Fruit fly (Drosophila melanogaster) whole organism, embryonic: ENCODE results near the gene CG15145.

Source experiments
- Awh ChIP-seq: fragments of 200-800 bp; sonication (Bioruptor generic); IDR thresholded peaks from 2 replicates; pipeline ENCODE4, ENCODE4 v1.3.6; 2022; ENCODE audit warnings: missing biosample characterization, missing genetic modification characterization
- B-H1 ChIP-seq: fragments of 200-800 bp; sonication (Bioruptor generic); IDR thresholded peaks from 3 replicates; pipeline ENCODE4 v1.3.6; 2022; ENCODE audit warnings: missing biosample characterization, missing genetic modification characterization
- CG1024 ChIP-seq: fragments of 200-800 bp; sonication (Bioruptor generic); IDR thresholded peaks from 2 replicates; pipeline ENCODE4 v1.3.6; 2022; ENCODE audit warnings: missing biosample characterization, missing genetic modification characterization
- CG10366 ChIP-seq: fragments of 200-800 bp; sonication (Bioruptor generic); IDR thresholded peaks from 2 replicates; pipeline ENCODE4 v1.3.6; 2022; ENCODE audit warnings: missing biosample characterization, missing genetic modification characterization
- CG10565 ChIP-seq: fragments of 200-800 bp; sonication (Bioruptor generic); optimal IDR thresholded peaks from 3 replicates; lab custom pipeline; 2016; ENCODE audit warnings: missing biosample characterization, mild to moderate bottlenecking, missing genetic modification characterization
- CG10959 ChIP-seq: fragments of 200-800 bp; sonication (Bioruptor generic); IDR thresholded peaks from 2 replicates; pipeline ENCODE4 v1.3.6; 2022; ENCODE audit warnings: missing biosample characterization, missing genetic modification characterization
- CG11560 ChIP-seq: fragments of 200-800 bp; sonication (Bioruptor generic); IDR thresholded peaks from 3 replicates; pipeline ENCODE4 v1.3.6; 2022; ENCODE audit warnings: missing biosample characterization, missing genetic modification characterization
- CG1602 ChIP-seq: fragments of 200-800 bp; sonication (Bioruptor generic); optimal IDR thresholded peaks from 3 replicates; lab custom pipeline; 2016; ENCODE audit warnings: missing biosample characterization, missing genetic modification characterization
- CG17328 ChIP-seq: fragments of 200-800 bp; sonication (Bioruptor generic); IDR thresholded peaks from 2 replicates; pipeline ENCODE4 v1.3.6; 2022; ENCODE audit warnings: missing biosample characterization, missing genetic modification characterization
- CG3065 ChIP-seq: fragments of 200-800 bp; sonication (Bioruptor generic); optimal IDR thresholded peaks from 2 replicates; lab custom pipeline; 2016; ENCODE audit warnings: missing biosample characterization, missing genetic modification characterization
- CG3726 ChIP-seq: fragments of 200-800 bp; sonication (Bioruptor generic); IDR thresholded peaks from 3 replicates; pipeline ENCODE4, ENCODE4 v1.3.6; 2022; ENCODE audit warnings: missing biosample characterization, missing genetic modification characterization
- CG4707 ChIP-seq: fragments of 200-800 bp; sonication (Bioruptor generic); optimal IDR thresholded peaks from 2 replicates; lab custom pipeline; 2018; ENCODE audit warnings: missing biosample characterization, mild to moderate bottlenecking, missing genetic modification characterization, moderate library complexity
- CG6175 ChIP-seq: fragments of 200-800 bp; sonication (Bioruptor generic); IDR thresholded peaks from 3 replicates; pipeline ENCODE4 v1.3.6; 2022; ENCODE audit warnings: missing biosample characterization, missing genetic modification characterization
- CG6272 ChIP-seq: fragments of 200-800 bp; sonication (Bioruptor generic); IDR thresholded peaks from 2 replicates; pipeline ENCODE4 v1.3.6; 2022; ENCODE audit warnings: missing biosample characterization, missing genetic modification characterization
- CG6791 ChIP-seq: fragments of 200-800 bp; sonication (Bioruptor generic); IDR thresholded peaks from 3 replicates; pipeline ENCODE4 v1.3.6; 2022; ENCODE audit warnings: missing biosample characterization, missing genetic modification characterization; ENCODE audit not compliant: partially characterized antibody
- CG7556 ChIP-seq: fragments of 200-800 bp; sonication (Bioruptor generic); optimal IDR thresholded peaks from 2 replicates; lab custom pipeline; 2017; ENCODE audit warnings: missing biosample characterization, mild to moderate bottlenecking, missing genetic modification characterization
- CG9817 ChIP-seq: fragments of 200-800 bp; sonication (Bioruptor generic); optimal IDR thresholded peaks from 2 replicates; lab custom pipeline; 2018; ENCODE audit warnings: missing biosample characterization, mild to moderate bottlenecking, missing genetic modification characterization, moderate library complexity
- CHES-1-like ChIP-seq: fragments of 200-800 bp; sonication (Bioruptor generic); optimal IDR thresholded peaks from 2 replicates; lab custom pipeline; 2016; ENCODE audit warnings: missing biosample characterization, missing genetic modification characterization
- CoRest ChIP-seq: fragments of 200-800 bp; sonication (Bioruptor generic); optimal IDR thresholded peaks from 3 replicates; lab custom pipeline; 2018; ENCODE audit warnings: missing biosample characterization, mild to moderate bottlenecking, missing genetic modification characterization, moderate library complexity
- Dbx ChIP-seq: fragments of 200-800 bp; sonication (Bioruptor generic); IDR thresholded peaks from 3 replicates; pipeline ENCODE4 v1.3.6; 2022; ENCODE audit warnings: missing biosample characterization, missing genetic modification characterization
- Dll ChIP-seq: fragments of 200-800 bp; sonication (Bioruptor generic); IDR thresholded peaks from 4 replicates; pipeline ENCODE4 v1.3.6; 2022; ENCODE audit warnings: missing biosample characterization, missing genetic modification characterization; ENCODE audit not compliant: partially characterized antibody
- GATAe ChIP-seq: fragments of 200-800 bp; sonication (Bioruptor generic); conservative IDR thresholded peaks from 2 replicates; pipeline ENCODE4 v1.3.6; 2022; ENCODE audit warnings: missing biosample characterization, missing genetic modification characterization
- H2.0 ChIP-seq: fragments of 200-800 bp; sonication (Bioruptor generic); IDR thresholded peaks from 2 replicates; pipeline ENCODE4 v1.3.6; 2022; ENCODE audit warnings: missing biosample characterization, missing genetic modification characterization
- Hr39 ChIP-seq: fragments of >200 bp; optimal IDR thresholded peaks from 2 replicates; lab custom pipeline; 2017
- Mrtf ChIP-seq: fragments of 200-800 bp; sonication (Bioruptor generic); IDR thresholded peaks from 3 replicates; pipeline ENCODE4 v1.3.6; 2022; ENCODE audit warnings: missing biosample characterization, missing genetic modification characterization
- Oaz ChIP-seq: fragments of 200-800 bp; sonication (Bioruptor generic); IDR thresholded peaks from 2 replicates; pipeline ENCODE4 v1.3.6; 2022; ENCODE audit warnings: missing biosample characterization, missing genetic modification characterization
- Poxn ChIP-seq: fragments of 200-800 bp; sonication (Bioruptor generic); IDR thresholded peaks from 2 replicates; pipeline ENCODE4 v1.3.6; 2022; ENCODE audit warnings: missing biosample characterization, missing genetic modification characterization
- Ssrp ChIP-seq: fragments of 200-800 bp; sonication (Bioruptor generic); optimal IDR thresholded peaks from 2 replicates; lab custom pipeline; 2018; ENCODE audit warnings: missing biosample characterization, mild to moderate bottlenecking, missing genetic modification characterization, moderate library complexity
- TFAM ChIP-seq: fragments of 200-800 bp; sonication (Bioruptor generic); optimal IDR thresholded peaks from 2 replicates; lab custom pipeline; 2017; ENCODE audit warnings: missing biosample characterization, missing genetic modification characterization, inconsistent platforms
- al ChIP-seq: fragments of 200-800 bp; sonication (Bioruptor generic); IDR thresholded peaks from 2 replicates; pipeline ENCODE4 v1.3.6; 2022; ENCODE audit warnings: missing biosample characterization, missing genetic modification characterization
- ara ChIP-seq: fragments of 200-800 bp; sonication (Bioruptor generic); IDR thresholded peaks from 2 replicates; pipeline ENCODE4 v1.3.6; 2022; ENCODE audit warnings: missing biosample characterization, missing genetic modification characterization
- ato ChIP-seq: fragments of 200-800 bp; sonication (Bioruptor generic); IDR thresholded peaks from 2 replicates; pipeline ENCODE4 v1.3.6; 2022; ENCODE audit warnings: missing biosample characterization, missing genetic modification characterization; ENCODE audit not compliant: partially characterized antibody
- corto ChIP-seq: fragments of 200-800 bp; sonication (Bioruptor generic); optimal IDR thresholded peaks from 2 replicates; lab custom pipeline; 2016; ENCODE audit warnings: missing biosample characterization, mild to moderate bottlenecking, missing genetic modification characterization, moderate library complexity
- en ChIP-seq: fragments of 200-800 bp; sonication (Bioruptor generic); optimal IDR thresholded peaks from 2 replicates; lab custom pipeline; 2016; ENCODE audit warnings: missing biosample characterization, missing genetic modification characterization
- esg ChIP-seq: fragments of 200-800 bp; sonication (Bioruptor generic); conservative IDR thresholded peaks from 2 replicates; pipeline ENCODE4 v1.3.6; 2022; ENCODE audit warnings: missing biosample characterization, missing genetic modification characterization
- eve ChIP-seq, 2 experiments: fragments of >200 bp; optimal IDR thresholded peaks; 2 replicates each; lab custom pipeline; 2017; ENCODE audit warnings: missing biosample characterization in 2 of 2, missing genetic modification characterization in 2 of 2
- fd102C ChIP-seq: fragments of 200-800 bp; sonication (Bioruptor generic); optimal IDR thresholded peaks from 2 replicates; lab custom pipeline; 2018; ENCODE audit warnings: missing biosample characterization, mild to moderate bottlenecking, missing genetic modification characterization, moderate library complexity
- gce ChIP-seq: fragments of 200-800 bp; sonication (Bioruptor generic); IDR thresholded peaks from 3 replicates; pipeline ENCODE4 v1.3.6; 2022; ENCODE audit warnings: missing biosample characterization, missing genetic modification characterization
- gsb ChIP-seq: fragments of 200-800 bp; sonication (Bioruptor generic); IDR thresholded peaks from 2 replicates; pipeline ENCODE4 v1.3.6; 2022; ENCODE audit warnings: missing biosample characterization, missing genetic modification characterization
- gt ChIP-seq: fragments of 200-800 bp; sonication (Bioruptor generic); IDR thresholded peaks from 2 replicates; pipeline ENCODE4 v1.3.6; 2022; ENCODE audit warnings: missing biosample characterization, missing genetic modification characterization
- h ChIP-seq: fragments of >200 bp; optimal IDR thresholded peaks from 2 replicates; lab custom pipeline; 2017
- maf-S ChIP-seq: fragments of 200-800 bp; sonication (Bioruptor generic); optimal IDR thresholded peaks from 2 replicates; lab custom pipeline; 2016; ENCODE audit warnings: missing biosample characterization, missing genetic modification characterization
- nom ChIP-seq: fragments of 200-800 bp; sonication (Bioruptor generic); optimal IDR thresholded peaks from 2 replicates; lab custom pipeline; 2017; ENCODE audit warnings: missing biosample characterization, missing genetic modification characterization, mild to moderate bottlenecking, moderate library complexity, missing genetic modification reagents
- phol ChIP-seq: fragments of 200-800 bp; sonication (Bioruptor generic); optimal IDR thresholded peaks from 3 replicates; lab custom pipeline; 2018; ENCODE audit warnings: missing biosample characterization, mild to moderate bottlenecking, missing genetic modification characterization, moderate library complexity
- ro ChIP-seq: fragments of 200-800 bp; sonication (Bioruptor generic); IDR thresholded peaks from 2 replicates; pipeline ENCODE4 v1.3.6; 2022; ENCODE audit warnings: missing biosample characterization, missing genetic modification characterization
- shn ChIP-seq: fragments of 200-800 bp; sonication (Bioruptor generic); optimal IDR thresholded peaks from 3 replicates; lab custom pipeline; 2016; ENCODE audit warnings: missing biosample characterization, missing genetic modification characterization
- stwl ChIP-seq: fragments of 200-800 bp; sonication (Bioruptor generic); optimal IDR thresholded peaks from 3 replicates; lab custom pipeline; 2018; ENCODE audit warnings: missing biosample characterization, mild to moderate bottlenecking, missing genetic modification characterization, moderate library complexity
- tgo ChIP-seq: fragments of 200-800 bp; sonication (Bioruptor generic); IDR thresholded peaks from 3 replicates; pipeline ENCODE4 v1.3.6; 2022; ENCODE audit warnings: missing biosample characterization, missing genetic modification characterization
- vnd ChIP-seq: fragments of 200-800 bp; sonication (Bioruptor generic); IDR thresholded peaks from 3 replicates; pipeline ENCODE4 v1.3.6; 2022; ENCODE audit warnings: missing biosample characterization, missing genetic modification characterization; ENCODE audit not compliant: partially characterized antibody
- zf30C ChIP-seq: fragments of 200-800 bp; sonication (Bioruptor generic); optimal IDR thresholded peaks from 3 replicates; lab custom pipeline; 2018; ENCODE audit warnings: missing biosample characterization, mild to moderate bottlenecking, missing genetic modification characterization
- zfh2 ChIP-seq: fragments of 200-800 bp; sonication (Bioruptor generic); optimal IDR thresholded peaks from 2 replicates; lab custom pipeline; 2016; ENCODE audit warnings: missing biosample characterization, missing genetic modification characterization

Gene CG15145

DNA sequence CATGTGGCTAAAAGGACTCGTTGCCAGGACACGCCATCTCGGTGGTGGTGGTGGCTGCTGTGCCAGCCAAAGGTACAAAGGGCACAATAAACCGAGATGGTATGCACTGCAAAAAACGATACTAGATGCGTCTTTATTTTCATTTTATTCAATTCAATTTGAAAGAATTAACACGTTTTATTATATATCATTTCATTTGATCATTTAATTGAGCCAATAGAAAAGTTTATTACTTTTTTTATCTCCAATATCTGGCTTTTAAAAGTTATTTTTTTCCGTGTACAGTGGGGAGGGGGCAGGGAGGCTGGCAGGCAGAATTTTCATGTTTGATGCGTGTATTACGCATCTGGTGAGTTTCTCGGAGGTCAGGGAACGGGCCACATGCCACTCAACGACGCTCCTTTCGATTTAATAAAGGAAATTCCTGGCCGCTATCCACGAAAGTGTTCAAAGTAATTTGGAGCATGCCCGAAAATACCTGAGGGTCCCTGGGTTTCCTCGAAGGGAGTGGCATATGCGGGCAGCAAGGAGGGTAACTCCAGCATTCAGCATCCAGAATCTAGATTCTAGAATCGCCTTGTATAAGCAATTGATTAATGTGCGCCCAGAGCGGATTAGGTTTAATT, 17.8 kb downstream of the CG15145 start (continued):
- TF ChIP-seq h (no peak), CG6272 (GFP tag; lab: Robert Waterston, UW) (peak; percentile 77), tgo (GFP tag; lab: Robert Waterston, UW) (peak; percentile 86), al (GFP tag; lab: Robert Waterston, UW) (peak; percentile 47; the same call in 1 of the 2 replicates), esg (GFP tag; lab: Robert Waterston, UW) (peak; percentile 72), nom (GFP tag; lab: Kevin White, UChicago) (no peak), Awh (GFP tag; lab: Robert Waterston, UW) (peak; percentile 83), shn (peak; percentile 43), Dbx (peak; percentile 74), CG9817 (tag; lab: Kevin White, UChicago) (peak; percentile 85), maf-S (GFP tag; lab: Kevin White, UChicago) (no peak), en (GFP tag; lab: Kevin White, UChicago) (no peak), CG10366 (GFP tag; lab: Robert Waterston, UW) (peak; percentile 64), corto (GFP tag; lab: Kevin White, UChicago) (peak; percentile 4), phol (tag; lab: Kevin White, UChicago) (peak; percentile 92), CG6791 (GFP tag; lab: Robert Waterston, UW) (no peak), Oaz (GFP tag; lab: Robert Waterston, UW) (peak; percentile 54; the same call in 1 of the 2 replicates), CG17328 (peak; percentile 85), CG7556 (GFP tag; lab: Kevin White, UChicago) (peak; percentile 94), Hr39 (lab: Kevin White, UChicago) (no peak), GATAe (GFP tag; lab: Robert Waterston, UW) (peak; percentile 39; the same call in 1 of the 2 replicates), CG1024 (peak; percentile 56), CG3065 (peak; percentile 26), gce (peak; percentile 82), zf30C (peak; percentile 91), Mrtf (GFP tag; lab: Robert Waterston, UW) (peak; percentile 76; the same call in 2 of the 3 replicates), gsb (GFP tag; lab: Robert Waterston, UW) (peak; percentile 59; the same call in 1 of the 2 replicates), ara (GFP tag; lab: Robert Waterston, UW) (peak; percentile 88), Ssrp (tag; lab: Kevin White, UChicago) (peak; percentile 89), CG11560 (tag; lab: Robert Waterston, UW) (peak; percentile 78), H2.0 (GFP tag; lab: Robert Waterston, UW) (peak; percentile 78), zfh2 (GFP tag; lab: Kevin White, UChicago) (no peak), Dll (GFP tag; lab: Robert Waterston, UW) (no peak), TFAM (peak; percentile 73), ato (GFP tag; lab: Robert Waterston, UW) (no peak), stwl (tag; lab: Kevin White, UChicago) (peak; percentile 51), CHES-1-like (GFP tag; lab: Kevin White, UChicago) (peak; percentile 58), B-H1 (peak; percentile 77), CoRest (tag; lab: Kevin White, UChicago) (peak; percentile 92), gt (GFP tag; lab: Robert Waterston, UW) (peak; percentile 57), CG10959 (GFP tag; lab: Robert Waterston, UW) (peak; percentile 76), vnd (GFP tag; lab: Robert Waterston, UW) (no peak), CG4707 (GFP tag; lab: Kevin White, UChicago) (peak; percentile 72), CG3726 (GFP tag; lab: Robert Waterston, UW) (peak; percentile 62; the same call in 1 of the 3 replicates), fd102C (GFP tag; lab: Kevin White, UChicago) (peak; percentile 42), ro (GFP tag; lab: Robert Waterston, UW) (peak; percentile 47; the same call in 1 of the 2 replicates), eve (GFP tag; optimal IDR thresholded peaks at IDR 0.05; lab: Kevin White, UChicago) (no peak), CG10565 (GFP tag; lab: Kevin White, UChicago) (peak; percentile 17), CG6175 (0 out of 3 replicates have a peak, but pooled peaks have one; percentile 34), Poxn (GFP tag; lab: Robert Waterston, UW) (peak; percentile 35; the same call in 1 of the 2 replicates), CG1602 (GFP tag; lab: Kevin White, UChicago) (peak; percentile 83)
